Fruit fly (Drosophila melanogaster): ENCODE measurements around the gene mRpL45.
A peak's percentile ranks its signal among the peaks of the same experiment; 100 is the strongest.

Gene mRpL45

DNA sequence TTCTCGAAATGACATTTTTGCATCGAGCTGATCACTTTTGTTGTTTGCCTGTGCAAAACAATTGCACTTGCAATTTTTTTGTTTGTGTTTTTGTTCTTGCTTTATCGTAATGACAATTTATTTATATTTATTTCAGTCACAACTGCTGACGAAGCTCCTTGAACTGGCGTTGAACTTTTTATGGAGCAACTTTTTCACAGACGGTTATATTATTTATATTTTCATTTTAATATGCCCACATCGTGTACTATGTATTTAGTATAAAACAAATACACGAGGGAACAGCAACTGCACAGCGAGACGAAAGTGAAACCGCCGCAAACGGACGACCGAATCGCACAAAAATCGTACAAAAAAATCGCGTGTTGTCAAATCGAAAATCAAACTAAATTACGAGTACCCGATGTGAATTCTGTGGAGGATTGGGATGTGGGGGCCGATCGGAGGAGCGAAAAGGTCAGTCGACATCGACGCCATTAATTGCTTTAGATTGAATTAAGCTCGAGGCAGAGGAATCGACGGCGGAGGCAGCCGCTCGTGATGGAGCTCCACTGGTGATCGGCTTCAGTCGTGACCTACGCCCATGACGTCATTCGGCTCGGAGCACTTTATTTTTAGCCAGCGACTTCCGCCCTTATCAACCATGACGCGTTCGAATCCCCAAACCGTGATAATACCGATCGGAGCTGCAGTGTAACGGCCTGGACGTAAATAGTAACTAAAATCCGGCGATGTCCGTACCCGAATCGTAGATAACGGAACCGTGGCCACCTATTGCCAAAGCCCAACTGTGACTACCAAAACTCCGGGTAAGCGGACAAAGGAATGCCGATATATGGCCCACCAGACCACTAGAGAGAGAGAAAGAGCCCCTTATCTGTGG is 17.6 kb downstream of the mRpL45 start:
- TF ChIP-seq noc (tag; optimal IDR thresholded peaks at IDR 0.05), result peak; percentile 30

DNA sequence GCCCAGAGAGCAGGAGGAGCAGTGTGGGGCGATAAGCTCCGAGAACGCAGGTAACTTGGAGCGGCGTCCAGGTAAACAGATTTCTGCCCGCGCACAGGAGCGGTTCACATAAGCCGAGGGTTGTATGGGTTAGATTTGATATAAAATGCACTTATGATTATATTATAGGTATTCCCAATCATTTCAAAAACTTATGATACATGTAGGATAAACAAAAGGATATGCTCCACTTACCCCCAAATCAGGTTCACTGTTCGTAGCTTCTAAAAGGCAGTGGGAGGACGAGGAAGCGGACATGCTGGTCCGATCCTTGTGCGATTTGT is 18.2 kb downstream of the mRpL45 start:
- no peak for TF ChIP-seq noc (tag; optimal IDR thresholded peaks at IDR 0.05)

DNA sequence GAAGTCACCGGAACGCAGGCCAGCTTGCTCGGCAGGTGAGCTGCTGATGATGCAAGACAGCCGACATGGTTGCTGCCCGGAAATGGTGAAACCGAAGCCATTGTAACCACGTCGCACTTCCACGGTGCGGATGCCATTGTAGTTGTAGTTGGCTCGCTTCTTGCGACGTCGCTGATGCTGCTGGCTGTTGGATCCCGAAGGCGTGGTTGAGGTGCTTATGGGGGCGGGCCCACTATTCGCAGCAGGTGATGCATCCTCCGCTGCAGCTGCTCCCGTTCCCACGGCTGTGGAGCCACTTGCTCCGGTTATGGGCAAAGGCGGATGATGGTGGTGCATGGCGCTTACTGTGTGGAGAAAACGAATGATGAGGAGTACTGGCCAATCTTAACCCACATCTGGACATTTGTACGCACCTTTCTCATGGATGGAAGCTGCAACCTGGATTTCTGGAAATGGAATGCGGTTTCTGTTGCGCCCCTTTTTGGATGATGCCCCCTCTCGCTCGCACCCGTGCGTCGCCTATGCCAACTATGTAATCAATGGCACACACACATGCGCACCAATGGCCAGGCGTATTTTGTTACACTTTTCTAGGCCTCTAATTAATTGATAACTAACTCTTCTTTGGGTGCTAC is 20.4 kb downstream of the mRpL45 start:
- TF ChIP-seq noc (tag; optimal IDR thresholded peaks at IDR 0.05), result no peak

DNA sequence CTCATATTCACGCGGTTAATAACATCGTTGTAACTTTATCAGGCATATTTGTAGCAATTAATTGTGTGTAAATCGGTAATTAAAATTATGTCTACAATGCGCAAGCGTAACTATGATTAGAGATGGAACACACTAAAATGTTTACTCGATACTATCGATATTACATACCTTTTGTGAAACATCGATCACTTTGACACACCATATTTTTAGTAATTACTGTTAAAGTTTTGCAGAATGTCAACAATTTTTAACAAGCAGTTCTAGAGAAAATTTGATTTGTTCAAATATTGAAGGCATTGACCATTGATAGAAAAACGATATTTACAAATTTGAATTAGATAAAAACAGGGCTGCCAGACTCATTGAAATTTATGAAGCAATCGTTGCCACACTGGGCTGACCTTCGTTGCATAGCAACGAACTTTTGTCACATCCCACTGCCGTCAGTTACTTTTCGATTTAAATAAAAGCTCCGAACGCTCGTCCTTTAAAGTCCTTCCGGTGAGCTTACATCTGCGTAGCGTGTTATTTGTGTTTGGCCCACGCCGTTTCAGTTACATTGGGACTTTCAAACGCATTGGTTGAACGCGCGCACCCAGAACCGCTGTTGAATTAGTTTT is 21.1 kb downstream of the mRpL45 start, which contains the start of the genes loco and wake:
Gene loco (minus strand): TSS at position 149 of the 620 bp plus-strand sequence.
Gene wake (plus strand): TSS at position 570 of the 620 bp plus-strand sequence.
- no peak for TF ChIP-seq noc (tag; optimal IDR thresholded peaks at IDR 0.05)

DNA sequence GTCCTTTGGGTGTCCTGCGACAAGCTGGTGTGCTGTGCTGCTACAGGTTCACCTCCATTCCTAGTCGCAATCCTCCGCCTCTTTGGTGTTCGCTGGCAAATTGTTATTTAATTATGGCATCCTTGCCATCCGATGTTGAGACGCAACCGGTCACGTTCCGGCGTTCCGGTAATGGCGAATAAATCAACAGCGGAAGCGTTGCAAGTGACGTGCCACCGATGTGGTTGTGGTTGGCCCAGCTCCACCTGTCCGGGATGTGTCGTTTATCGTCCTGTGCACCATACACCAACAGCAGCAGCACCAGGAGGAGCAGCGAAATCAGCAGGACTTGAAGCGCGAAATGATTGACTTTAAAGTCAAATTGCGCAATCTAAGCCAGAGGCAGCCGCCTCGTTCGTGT is 31.6 kb downstream of the mRpL45 start:
- TF ChIP-seq noc (tag; optimal IDR thresholded peaks at IDR 0.05), result no peak

DNA sequence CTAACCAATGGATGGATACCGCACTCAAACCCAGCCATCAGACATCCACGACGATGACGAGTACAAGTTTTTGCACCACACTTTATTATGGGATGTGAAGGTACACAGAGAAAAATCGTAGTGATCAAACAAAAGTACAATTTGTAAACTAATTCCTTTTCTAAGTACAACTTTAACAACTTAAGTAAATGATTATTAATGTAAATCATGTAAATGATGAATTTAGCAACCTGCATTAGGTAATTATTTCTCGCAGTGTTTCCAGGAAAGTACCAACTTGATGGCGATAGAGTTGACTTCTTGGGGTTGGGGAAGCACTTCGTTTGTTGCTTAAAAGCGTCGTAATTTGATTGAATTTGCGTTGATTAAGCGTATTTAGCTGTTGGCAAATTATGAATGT is 44.8 kb downstream of the mRpL45 start:
- no peak for TF ChIP-seq noc (tag; optimal IDR thresholded peaks at IDR 0.05)

DNA sequence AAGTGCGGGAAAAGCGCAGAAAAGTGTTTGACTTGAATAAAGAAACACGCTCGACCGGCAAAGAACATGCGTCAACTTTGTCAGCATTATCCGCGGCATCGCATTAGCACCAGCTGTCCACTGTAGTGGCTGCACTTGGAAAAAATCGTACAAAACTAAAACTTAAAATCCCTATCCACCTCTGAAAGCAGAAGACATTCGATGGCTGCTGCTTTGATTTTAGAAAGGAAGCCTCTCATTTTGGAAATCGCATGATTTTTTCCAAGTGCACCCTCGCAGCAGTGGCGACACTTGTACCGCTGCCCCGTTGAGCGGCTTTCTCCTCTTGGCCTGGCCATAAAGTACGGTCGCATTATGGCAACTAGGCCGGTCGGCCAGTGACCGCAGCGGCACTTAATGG is 46.0 kb downstream of the mRpL45 start:
- TF ChIP-seq noc (tag; optimal IDR thresholded peaks at IDR 0.05), result no peak

DNA sequence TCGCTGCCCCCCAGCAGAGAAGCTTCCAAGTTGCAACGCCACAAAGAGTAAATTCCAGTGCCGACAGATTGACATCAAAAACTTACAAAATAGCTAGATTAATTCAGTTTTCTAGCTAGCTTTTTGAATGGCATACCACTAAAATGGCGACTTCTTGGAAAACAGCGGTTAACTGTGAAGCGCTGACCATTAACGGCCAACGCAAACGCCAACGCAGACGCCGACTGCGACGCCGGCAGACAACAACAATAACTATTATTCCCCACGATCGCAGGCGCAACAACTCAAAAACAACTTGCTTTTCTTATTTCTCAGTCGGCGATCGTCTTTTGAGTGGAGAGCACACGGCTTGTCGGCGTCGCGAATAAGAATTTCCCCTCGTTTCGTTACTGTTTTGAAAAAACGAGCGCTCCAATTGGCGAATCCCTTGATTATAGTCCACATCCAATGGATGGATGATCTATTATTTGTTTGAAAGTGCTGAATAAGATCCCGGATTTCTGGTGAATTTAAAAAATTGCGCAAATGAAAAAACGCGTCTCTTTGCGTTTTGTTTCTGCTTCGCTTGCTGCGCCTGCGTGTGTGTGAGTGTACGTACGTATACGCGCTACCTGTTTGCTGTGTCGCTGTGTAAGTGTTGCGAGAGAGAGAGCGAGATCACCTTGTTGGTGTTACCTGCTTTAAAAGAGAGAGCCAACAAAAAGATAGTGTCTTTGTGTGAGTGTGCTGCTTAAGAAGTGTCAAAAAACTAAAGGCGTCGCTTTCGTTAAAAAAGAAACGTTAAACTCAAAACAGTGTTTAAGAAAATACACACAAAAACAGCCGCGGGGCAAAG is 48.4 kb downstream of the mRpL45 start:
- no peak for TF ChIP-seq noc (tag; optimal IDR thresholded peaks at IDR 0.05)

DNA sequence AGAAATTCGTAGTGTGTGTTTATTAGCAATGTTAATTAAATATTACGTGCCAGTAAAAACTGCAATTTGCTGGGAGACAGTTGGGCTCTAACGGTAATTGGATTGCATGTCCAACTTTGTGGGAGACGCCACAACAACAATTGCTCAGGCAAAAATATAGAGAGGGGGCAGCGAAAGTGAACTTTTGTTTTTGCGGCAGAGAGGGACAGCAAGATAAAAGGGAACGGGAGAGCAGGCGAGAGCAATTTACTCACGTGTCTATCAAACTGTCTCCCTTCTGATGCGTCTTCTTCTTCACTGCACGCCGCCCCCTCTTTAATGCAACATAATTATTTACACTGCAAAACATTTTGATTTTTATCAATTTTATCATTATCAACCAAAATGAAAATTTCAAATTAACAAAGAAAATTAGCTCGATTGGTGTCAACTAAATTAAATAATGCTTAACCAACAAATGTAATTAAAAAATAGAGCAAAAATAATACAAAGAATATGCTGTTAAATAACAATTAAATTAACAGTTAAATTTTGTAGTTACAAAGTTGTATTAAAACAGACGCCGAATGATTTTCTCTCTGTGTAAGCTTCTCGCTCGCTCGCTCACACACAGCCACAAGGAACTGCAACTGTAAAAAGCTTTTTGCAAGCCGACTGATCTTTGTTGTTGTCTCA is 49.1 kb downstream of the mRpL45 start:
- peak; percentile 61 for TF ChIP-seq noc (tag; optimal IDR thresholded peaks at IDR 0.05)

DNA sequence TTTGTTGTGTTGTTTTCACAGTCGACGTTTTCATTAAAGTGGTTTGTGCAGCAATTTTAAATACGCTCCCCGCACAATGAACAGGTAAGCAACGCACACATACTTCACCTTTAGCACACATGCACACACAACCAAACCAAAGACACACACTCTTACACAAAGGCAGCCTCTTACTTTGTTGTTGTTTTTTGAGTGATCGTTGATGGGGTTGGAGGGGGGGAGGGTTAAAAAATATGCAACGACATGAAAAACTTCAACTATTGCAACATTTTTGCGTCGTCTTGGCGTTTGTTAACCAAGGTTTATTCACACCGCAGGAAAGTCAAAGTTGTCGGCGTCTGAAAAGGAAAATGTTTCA is 49.6 kb downstream of the mRpL45 start:
- TF ChIP-seq noc (tag; optimal IDR thresholded peaks at IDR 0.05), result no peak

DNA sequence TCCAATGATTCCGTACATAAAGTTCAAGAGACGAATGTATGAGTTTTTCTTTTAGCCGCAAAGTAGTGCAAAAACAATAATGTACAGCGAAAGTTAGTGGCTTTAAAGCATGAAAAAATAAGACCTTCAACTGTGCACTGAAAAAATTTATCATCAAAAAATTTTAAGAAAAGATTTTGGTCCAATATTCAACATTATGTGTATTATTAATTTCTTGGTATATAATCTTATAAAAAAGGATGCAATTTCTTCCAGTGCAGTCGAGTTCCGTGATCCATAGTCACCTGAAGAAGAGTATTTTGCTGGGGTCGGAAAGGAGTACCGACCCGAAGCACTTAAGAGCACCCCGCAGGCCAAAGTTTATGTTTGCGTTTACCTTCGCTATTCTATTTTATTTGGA is 50.3 kb downstream of the mRpL45 start:
- TF ChIP-seq noc (tag; optimal IDR thresholded peaks at IDR 0.05), result no peak

DNA sequence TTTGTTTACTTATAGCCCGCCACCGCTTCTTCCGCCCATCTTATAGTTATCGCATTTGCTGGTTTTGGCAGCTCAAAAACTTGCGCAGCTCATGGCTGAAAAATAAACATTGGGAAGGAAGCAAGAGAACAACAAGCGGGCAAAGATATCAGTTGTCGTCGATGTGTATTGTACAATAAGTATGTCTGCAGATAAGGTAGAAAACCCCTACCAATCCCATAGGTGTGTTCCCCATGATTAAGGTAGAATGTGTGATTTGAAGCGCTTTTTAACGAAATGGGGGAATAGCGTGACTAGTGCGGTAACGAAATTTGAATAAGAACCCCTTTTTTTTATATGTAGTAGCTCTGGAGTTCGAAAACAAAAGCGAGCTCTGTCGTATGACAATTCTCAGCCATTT is 50.8 kb downstream of the mRpL45 start:
- TF ChIP-seq noc (tag; optimal IDR thresholded peaks at IDR 0.05), result no peak

All from whole organism, larva.